Fruit fly (Drosophila melanogaster): ENCODE measurements around the gene Ilp2.
A peak's percentile ranks its signal among the peaks of the same experiment; 100 is the strongest.

dm6 chr3L:9847420-9847977, 48.0 kb downstream of the Ilp2 start:
- peak; percentile 35 for TF ChIP-seq Hr4 (GFP tag; optimal IDR thresholded peaks at IDR 0.05)
- TF ChIP-seq Hr38 (GFP tag; optimal IDR thresholded peaks at IDR 0.05), result no peak
- TF ChIP-seq CG1621 (tag; optimal IDR thresholded peaks at IDR 0.05), result no peak
- no peak for TF ChIP-seq CG6854 (GFP tag; optimal IDR thresholded peaks at IDR 0.05)
- peak; percentile 12 for TF ChIP-seq Blimp-1 (GFP tag; optimal IDR thresholded peaks at IDR 0.05)
- TF ChIP-seq CG11294 (GFP tag; IDR thresholded peaks at IDR 0.05), result no peak
- TF ChIP-seq spab (GFP tag; optimal IDR thresholded peaks at IDR 0.05), result no peak
- TF ChIP-seq Ets21C (GFP tag; optimal IDR thresholded peaks at IDR 0.05), result peak; percentile 22
- no peak for TF ChIP-seq Sox102F (GFP tag; optimal IDR thresholded peaks at IDR 0.05)
